Worm (Caenorhabditis elegans): ENCODE results near the gene srg-56.

The srg-56 gene

ce11 chrV:2758437-2758836, 20.4 kb upstream of the srg-56 start:
- TF ChIP-seq egrh-3 (GFP tag; IDR thresholded peaks at IDR 0.05) (peak; percentile 28; the same call in 1 of the 2 replicates), pbrm-1 (GFP tag; IDR thresholded peaks at IDR 0.05) (no peak), nhr-27 (tag; optimal IDR thresholded peaks at IDR 0.05) (no peak), ceh-91 (GFP tag; IDR thresholded peaks at IDR 0.05) (no peak), F39B2.1 (GFP tag; IDR thresholded peaks at IDR 0.05) (no peak), unc-130 (GFP tag; optimal IDR thresholded peaks at IDR 0.05) (no peak), zfh-2 (GFP tag; conservative IDR thresholded peaks at IDR 0.05) (peak; percentile 75), hmg-20 (GFP tag; IDR thresholded peaks at IDR 0.05) (no peak), die-1 (tag; optimal IDR thresholded peaks at IDR 0.05) (no peak), ztf-3 (GFP tag; optimal IDR thresholded peaks at IDR 0.05) (no peak), lsy-27 (tag; optimal IDR thresholded peaks at IDR 0.05; ENCODE audit: borderline replicate concordance, insufficient read depth) (no peak), efl-1 (GFP tag; optimal IDR thresholded peaks at IDR 0.05) (no peak), bed-1 (GFP tag; IDR thresholded peaks at IDR 0.05) (no peak)

DNA sequence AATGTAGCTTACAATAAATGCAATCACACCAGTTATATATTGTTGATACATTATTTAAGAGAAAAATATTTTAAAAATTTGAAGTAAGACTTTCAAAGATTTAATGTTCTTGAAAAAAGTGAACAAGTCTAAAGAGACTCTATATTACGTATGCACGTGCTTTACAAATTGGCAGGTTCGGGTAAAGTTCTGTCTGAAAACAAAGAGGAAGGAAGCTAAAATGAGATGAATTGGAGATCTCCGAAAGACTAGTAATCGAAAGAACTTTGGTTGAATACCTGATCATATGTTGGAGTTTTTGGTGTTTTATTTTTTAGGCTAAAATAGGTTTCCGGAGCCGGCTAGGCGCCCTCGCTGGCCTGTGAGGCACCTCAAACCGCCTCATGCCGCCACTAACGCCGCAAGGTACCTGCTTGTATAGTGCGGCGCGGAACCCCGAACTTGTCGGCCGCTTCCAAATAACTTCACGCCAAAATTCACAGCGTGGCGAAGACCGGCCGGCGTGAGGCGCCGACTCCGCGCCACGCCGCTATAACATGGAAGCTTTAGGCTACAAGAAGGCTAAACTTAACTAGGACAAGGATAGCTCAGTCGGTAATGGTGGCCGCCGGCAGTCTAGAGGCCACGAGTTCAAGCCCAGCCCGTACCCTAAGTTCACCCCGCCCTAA, 19.3 kb upstream of the srg-56 start, which contains the start of gene srx-28:
TSS of gene srx-28 (minus strand) at position 51 of the 668 bp plus-strand sequence.
- TF ChIP-seq nfyb-1 (GFP tag; IDR thresholded peaks at IDR 0.05): peak; percentile 26; the same call in 1 of the 2 replicates
- peak; percentile 14 for TF ChIP-seq fkh-3 (tag; optimal IDR thresholded peaks at IDR 0.05)
- TF ChIP-seq ztf-25 (GFP tag; IDR thresholded peaks at IDR 0.05): 0 out of 2 replicates have a peak, but pooled peaks have one; percentile 38
- TF ChIP-seq B0261.1 (tag; optimal IDR thresholded peaks at IDR 0.05): peak; percentile 6
- TF ChIP-seq snpc-1.1 (tag; optimal IDR thresholded peaks at IDR 0.05; ENCODE audit: insufficient read depth): peak; percentile 68
- peak; percentile 43; the same call in 1 of the 2 replicates for TF ChIP-seq mcd-1 (GFP tag; IDR thresholded peaks at IDR 0.05)
- no peak for TF ChIP-seq dpff-1 (tag; optimal IDR thresholded peaks at IDR 0.05)
- peak; percentile 47; the same call in 1 of the 2 replicates for TF ChIP-seq dox-1 (GFP tag; IDR thresholded peaks at IDR 0.05)
- 0 out of 2 replicates have a peak, but pooled peaks have one; percentile 84 for TF ChIP-seq F37B4.10 (GFP tag; IDR thresholded peaks at IDR 0.05)
- no peak for TF ChIP-seq egl-44 (GFP tag; IDR thresholded peaks at IDR 0.05)
- TF ChIP-seq F23B12.7 (tag; optimal IDR thresholded peaks at IDR 0.05; ENCODE audit: insufficient read depth): no peak
- no peak for TF ChIP-seq nhr-120 (GFP tag; IDR thresholded peaks at IDR 0.05)
- peak; percentile 29 for TF ChIP-seq rpc-1 (optimal IDR thresholded peaks at IDR 0.05)
- TF ChIP-seq rpc-1 (tag; optimal IDR thresholded peaks at IDR 0.05): no peak
- TF ChIP-seq egrh-3 (GFP tag; IDR thresholded peaks at IDR 0.05): peak; percentile 33; the same call in 1 of the 2 replicates
- TF ChIP-seq snpc-4 (GFP tag; optimal IDR thresholded peaks at IDR 0.05): no peak
- TF ChIP-seq snpc-4 (tag; optimal IDR thresholded peaks at IDR 0.05): peak in 2 of 4 experiments; percentile 75 to 87

DNA sequence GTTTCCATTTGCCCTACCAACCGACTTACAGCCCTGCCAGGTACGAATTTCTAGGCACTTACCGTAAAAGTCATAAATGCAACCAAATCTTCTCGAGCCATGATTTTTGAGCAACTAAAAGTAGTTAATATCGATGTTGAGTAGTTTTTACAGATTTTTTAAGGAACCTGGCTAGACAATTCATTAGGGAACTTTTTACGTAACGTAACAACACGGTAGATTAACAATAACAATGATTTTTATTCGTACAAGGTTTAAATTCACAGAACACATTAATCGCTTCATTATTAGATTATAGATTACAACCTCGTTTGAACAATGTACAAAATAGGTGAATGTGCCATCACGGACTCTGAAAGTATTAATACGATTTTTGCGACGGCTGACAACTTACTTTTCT, 14.9 kb upstream of the srg-56 start, which contains the start of gene srx-26:
TSS of gene srx-26 (minus strand) at position 101 of the 400 bp plus-strand sequence.
- TF ChIP-seq nhr-80 (tag; optimal IDR thresholded peaks at IDR 0.05) (no peak), Y53F4B.3 (GFP tag; IDR thresholded peaks at IDR 0.05) (no peak), F55B11.4 (tag; optimal IDR thresholded peaks at IDR 0.05; ENCODE audit: borderline replicate concordance, insufficient read depth) (no peak), sptf-2 (GFP tag; optimal IDR thresholded peaks at IDR 0.05) (no peak), somi-1 (GFP tag; optimal IDR thresholded peaks at IDR 0.05) (no peak), mes-4 (tag; optimal IDR thresholded peaks at IDR 0.05) (no peak), attf-3 (GFP tag; conservative IDR thresholded peaks at IDR 0.05) (no peak), gei-17 (GFP tag; optimal IDR thresholded peaks at IDR 0.05) (no peak), tbx-9 (tag; optimal IDR thresholded peaks at IDR 0.05; ENCODE audit: borderline replicate concordance) (no peak), athp-1 (tag; optimal IDR thresholded peaks at IDR 0.05) (no peak), madf-8 (GFP tag; conservative IDR thresholded peaks at IDR 0.05) (no peak)
